Fruit fly (Drosophila melanogaster) whole organism, adult: ENCODE measurements around the gene Dnaaf5.

Experiments used
- CG11617 ChIP-seq: fragments of 200-800 bp; sonication (Bioruptor generic); optimal IDR thresholded peaks from 2 replicates; lab custom pipeline; 2017; ENCODE audit warnings: mild to moderate bottlenecking, missing biosample characterization, missing genetic modification reagents, missing genetic modification characterization
- CG12768 ChIP-seq: fragments of 200-800 bp; sonication (Bioruptor generic); optimal IDR thresholded peaks from 2 replicates; lab custom pipeline; 2017; ENCODE audit warnings: missing biosample characterization, missing genetic modification characterization, mild to moderate bottlenecking, moderate library complexity, missing genetic modification reagents
- CG14711 ChIP-seq: fragments of 200-800 bp; sonication (Bioruptor generic); optimal IDR thresholded peaks from 2 replicates; lab custom pipeline; 2018; ENCODE audit warnings: missing biosample characterization, mild to moderate bottlenecking, missing genetic modification characterization, moderate library complexity
- CG1620 ChIP-seq: fragments of 200-800 bp; sonication (Bioruptor generic); optimal IDR thresholded peaks from 2 replicates; lab custom pipeline; 2016; ENCODE audit warnings: missing biosample characterization, missing genetic modification characterization
- CG33017 ChIP-seq: fragments of 200-800 bp; sonication (Bioruptor generic); optimal IDR thresholded peaks from 2 replicates; lab custom pipeline; 2018; ENCODE audit warnings: missing biosample characterization, mild to moderate bottlenecking, missing genetic modification characterization, moderate library complexity
- CG5204 ChIP-seq: fragments of 200-800 bp; sonication (Bioruptor generic); optimal IDR thresholded peaks from 2 replicates; lab custom pipeline; 2016; ENCODE audit warnings: missing biosample characterization, missing genetic modification characterization
- CG7045 ChIP-seq: fragments of 200-800 bp; sonication (Bioruptor generic); optimal IDR thresholded peaks from 2 replicates; lab custom pipeline; 2017; ENCODE audit warnings: missing biosample characterization, mild to moderate bottlenecking, missing genetic modification characterization
- CG7101 ChIP-seq: fragments of 200-800 bp; sonication (Bioruptor generic); optimal IDR thresholded peaks from 2 replicates; lab custom pipeline; 2018; ENCODE audit warnings: missing biosample characterization, mild to moderate bottlenecking, missing genetic modification characterization, moderate library complexity
- Clk ChIP-seq: fragments of 200-800 bp; sonication (Bioruptor generic); optimal IDR thresholded peaks from 2 replicates; lab custom pipeline; 2017; ENCODE audit warnings: missing biosample characterization, missing genetic modification characterization
- Crg-1 ChIP-seq: fragments of 200-800 bp; sonication (Bioruptor generic); optimal IDR thresholded peaks from 2 replicates; lab custom pipeline; 2016; ENCODE audit warnings: missing biosample characterization, missing genetic modification characterization
- Hr96 ChIP-seq: fragments of 200-800 bp; sonication (Bioruptor generic); optimal IDR thresholded peaks from 2 replicates; lab custom pipeline; 2016; ENCODE audit warnings: missing biosample characterization, missing genetic modification characterization
- Mnt ChIP-seq: fragments of 200-800 bp; sonication (Bioruptor generic); optimal IDR thresholded peaks from 2 replicates; lab custom pipeline; 2016; ENCODE audit warnings: missing biosample characterization, mild to moderate bottlenecking, missing genetic modification characterization
- bab1 ChIP-seq: fragments of 200-800 bp; sonication (Bioruptor generic); optimal IDR thresholded peaks from 3 replicates; lab custom pipeline; 2019; ENCODE audit warnings: missing biosample characterization, mild to moderate bottlenecking, missing genetic modification characterization, moderate library complexity
- cic ChIP-seq: fragments of 200-800 bp; sonication (Bioruptor generic); optimal IDR thresholded peaks from 2 replicates; lab custom pipeline; 2017; ENCODE audit warnings: missing biosample characterization, mild to moderate bottlenecking, missing genetic modification characterization, moderate library complexity
- cnc ChIP-seq, 2 experiments: fragments of >200 bp; optimal IDR thresholded peaks; 2 replicates each; lab custom pipeline; 2017
- kay ChIP-seq: fragments of 200-800 bp; sonication (Bioruptor generic); peaks from one replicate; lab custom pipeline; 2016; ENCODE audit warnings: missing biosample characterization, missing genetic modification characterization, borderline replicate concordance
- ovo ChIP-seq: fragments of 200-800 bp; sonication (Bioruptor generic); optimal IDR thresholded peaks from 2 replicates; lab custom pipeline; 2016; ENCODE audit warnings: missing biosample characterization, missing genetic modification characterization
- pad ChIP-seq: fragments of 200-800 bp; sonication (Bioruptor generic); optimal IDR thresholded peaks from 3 replicates; lab custom pipeline; 2017; ENCODE audit warnings: missing biosample characterization, missing genetic modification characterization, mild to moderate bottlenecking, moderate library complexity, missing genetic modification reagents
- tj ChIP-seq: fragments of 200-800 bp; sonication (Bioruptor generic); optimal IDR thresholded peaks from 3 replicates; lab custom pipeline; 2017; ENCODE audit warnings: missing biosample characterization, mild to moderate bottlenecking, missing genetic modification characterization, moderate library complexity
- toe ChIP-seq: fragments of 200-800 bp; sonication (Bioruptor generic); optimal IDR thresholded peaks from 2 replicates; lab custom pipeline; 2016; ENCODE audit warnings: missing biosample characterization, missing genetic modification characterization

Gene Dnaaf5

DNA sequence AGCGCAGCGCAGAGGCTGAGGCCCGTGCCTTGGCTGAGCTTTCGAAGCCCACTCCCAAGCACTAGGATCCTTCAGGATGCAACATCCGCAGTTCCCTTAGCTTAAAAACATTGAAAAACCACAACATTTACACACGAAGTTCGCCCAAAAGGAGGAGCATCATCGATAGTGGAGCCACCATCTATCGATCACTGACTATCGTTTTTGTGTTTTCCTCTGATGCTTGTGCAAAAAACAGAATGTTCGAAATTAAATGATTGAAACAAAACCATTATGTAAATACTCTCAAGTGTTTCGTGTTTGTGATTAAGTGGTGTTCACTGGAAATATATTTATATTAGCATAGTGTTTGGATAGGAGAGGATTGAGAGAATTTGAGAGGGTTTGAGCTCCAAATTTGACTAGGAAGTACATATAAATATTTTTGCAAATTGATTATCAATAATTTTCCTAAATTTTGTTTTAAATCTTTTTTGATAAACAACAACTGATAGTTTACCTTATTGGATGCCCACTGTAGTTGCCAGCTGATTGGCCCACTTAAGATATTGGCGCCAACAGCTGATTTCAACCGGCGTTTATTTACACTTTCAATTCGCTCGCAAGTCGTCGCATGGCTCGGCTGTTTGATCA, 34.0 kb downstream of the Dnaaf5 start, which contains the start of gene spn-B:
spn-B (plus strand) TSS at position 580 of the 633 bp plus-strand sequence.
- TF ChIP-seq bab1 (GFP tag; lab: Kevin White, UChicago) (peak; percentile 77), Hr96 (peak; percentile 69), kay (GFP tag; lab: Kevin White, UChicago) (peak; percentile 32), CG1620 (peak; percentile 40), ovo (GFP tag; lab: Kevin White, UChicago) (no peak), cnc (optimal IDR thresholded peaks at IDR 0.05; lab: Kevin White, UChicago) (no peak), toe (GFP tag; lab: Kevin White, UChicago) (peak; percentile 64), CG7101 (tag; lab: Kevin White, UChicago) (peak; percentile 74), CG7045 (peak; percentile 55), pad (GFP tag; lab: Kevin White, UChicago) (peak; percentile 56), CG33017 (peak; percentile 53), Crg-1 (peak; percentile 31), CG11617 (GFP tag; lab: Kevin White, UChicago) (peak; percentile 81), Mnt (GFP tag; lab: Kevin White, UChicago) (peak; percentile 57), CG5204 (peak; percentile 63), CG14711 (tag; lab: Kevin White, UChicago) (peak; percentile 52), tj (GFP tag; lab: Kevin White, UChicago) (peak; percentile 47), Clk (GFP tag; lab: Kevin White, UChicago) (no peak), CG12768 (GFP tag; lab: Kevin White, UChicago) (peak; percentile 70), cic (GFP tag; lab: Kevin White, UChicago) (peak; percentile 66)

DNA sequence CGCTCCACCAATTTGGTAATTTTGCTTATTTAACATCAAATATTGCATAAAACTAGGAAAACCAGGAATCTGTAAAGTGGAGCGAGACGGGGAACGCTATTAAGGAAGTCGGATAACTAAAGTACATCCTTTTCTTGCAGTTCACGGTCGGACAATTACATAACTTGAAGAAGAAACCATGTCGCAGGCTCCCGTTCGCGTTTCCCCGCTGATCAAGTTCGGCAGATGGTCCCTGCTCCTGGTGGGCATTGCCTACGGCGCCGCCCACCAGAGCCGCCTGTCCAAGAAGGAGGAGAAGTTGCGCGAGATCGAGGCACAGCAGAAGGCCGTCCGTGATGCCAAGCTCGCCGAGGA, 34.5 kb downstream of the Dnaaf5 start:
- TF ChIP-seq CG7045 (no peak), cnc (optimal IDR thresholded peaks at IDR 0.05; lab: Kevin White, UChicago) (no peak), Crg-1 (no peak), Mnt (GFP tag; lab: Kevin White, UChicago) (no peak), CG14711 (tag; lab: Kevin White, UChicago) (no peak), CG7101 (tag; lab: Kevin White, UChicago) (no peak), CG11617 (GFP tag; lab: Kevin White, UChicago) (no peak), cic (GFP tag; lab: Kevin White, UChicago) (no peak), bab1 (GFP tag; lab: Kevin White, UChicago) (no peak), pad (GFP tag; lab: Kevin White, UChicago) (no peak), CG12768 (GFP tag; lab: Kevin White, UChicago) (no peak), ovo (GFP tag; lab: Kevin White, UChicago) (no peak), toe (GFP tag; lab: Kevin White, UChicago) (no peak), CG33017 (no peak), CG5204 (no peak), tj (GFP tag; lab: Kevin White, UChicago) (no peak)

DNA sequence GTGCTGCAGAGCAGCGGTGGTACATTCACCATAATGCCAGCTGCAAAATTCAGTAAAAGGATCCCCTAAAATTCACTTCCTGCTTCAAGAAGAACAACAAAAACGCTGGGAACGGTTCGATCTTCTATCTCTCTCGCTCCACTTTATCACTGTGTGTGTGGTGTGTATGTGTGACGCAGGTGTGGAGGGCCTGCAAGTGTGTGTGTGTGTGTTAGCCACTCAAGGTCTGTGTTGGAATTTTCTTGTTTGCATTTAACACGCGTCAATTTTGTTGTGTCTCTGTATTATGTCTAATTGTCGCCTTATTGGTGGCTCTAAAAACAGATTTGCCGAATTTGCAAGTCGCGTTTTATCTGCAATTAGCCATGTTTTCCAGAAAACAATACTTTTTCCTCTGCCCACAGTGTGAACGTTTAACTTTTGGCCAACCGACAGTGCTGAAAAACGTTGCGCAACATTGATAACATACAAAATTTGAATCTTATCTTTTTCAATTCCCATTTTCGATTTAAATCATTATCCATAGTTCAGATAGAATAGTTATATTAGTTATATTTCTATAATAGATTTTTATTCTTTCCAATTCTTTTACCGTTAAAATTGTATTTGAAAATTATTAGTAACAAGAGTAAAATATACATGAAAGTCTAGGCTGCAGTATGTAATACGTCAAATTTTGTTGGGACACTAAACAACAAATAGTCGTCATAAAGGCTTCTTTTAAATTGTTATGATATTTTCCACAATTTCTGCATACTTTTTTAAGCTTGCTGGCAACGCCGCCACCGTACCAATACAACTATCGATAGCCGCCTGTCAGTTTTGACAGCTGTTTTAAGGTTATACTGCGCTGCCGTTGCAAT, 35.1 kb downstream of the Dnaaf5 start, which contains the start of the genes Afti and ATPsynE:
Afti (minus strand) TSS at position 440 of the 863 bp plus-strand sequence.
ATPsynE (plus strand) TSS at position 698 of the 863 bp plus-strand sequence.
- TF ChIP-seq toe (GFP tag; lab: Kevin White, UChicago) (no peak), Clk (GFP tag; lab: Kevin White, UChicago) (peak; percentile 79), pad (GFP tag; lab: Kevin White, UChicago) (peak; percentile 44), Mnt (GFP tag; lab: Kevin White, UChicago) (peak; percentile 44), CG11617 (GFP tag; lab: Kevin White, UChicago) (peak; percentile 75), Hr96 (no peak), CG1620 (peak; percentile 77), tj (GFP tag; lab: Kevin White, UChicago) (peak; percentile 62), kay (GFP tag; lab: Kevin White, UChicago) (no peak), bab1 (GFP tag; lab: Kevin White, UChicago) (no peak), CG7045 (peak; percentile 77), CG14711 (tag; lab: Kevin White, UChicago) (peak; percentile 30), CG5204 (no peak), ovo (GFP tag; lab: Kevin White, UChicago) (peak; percentile 84), cnc (optimal IDR thresholded peaks at IDR 0.05; lab: Kevin White, UChicago) (no peak), CG7101 (tag; lab: Kevin White, UChicago) (peak; percentile 66), CG12768 (GFP tag; lab: Kevin White, UChicago) (peak; percentile 77), CG33017 (peak; percentile 56), cic (GFP tag; lab: Kevin White, UChicago) (no peak), Crg-1 (peak; percentile 41)

DNA sequence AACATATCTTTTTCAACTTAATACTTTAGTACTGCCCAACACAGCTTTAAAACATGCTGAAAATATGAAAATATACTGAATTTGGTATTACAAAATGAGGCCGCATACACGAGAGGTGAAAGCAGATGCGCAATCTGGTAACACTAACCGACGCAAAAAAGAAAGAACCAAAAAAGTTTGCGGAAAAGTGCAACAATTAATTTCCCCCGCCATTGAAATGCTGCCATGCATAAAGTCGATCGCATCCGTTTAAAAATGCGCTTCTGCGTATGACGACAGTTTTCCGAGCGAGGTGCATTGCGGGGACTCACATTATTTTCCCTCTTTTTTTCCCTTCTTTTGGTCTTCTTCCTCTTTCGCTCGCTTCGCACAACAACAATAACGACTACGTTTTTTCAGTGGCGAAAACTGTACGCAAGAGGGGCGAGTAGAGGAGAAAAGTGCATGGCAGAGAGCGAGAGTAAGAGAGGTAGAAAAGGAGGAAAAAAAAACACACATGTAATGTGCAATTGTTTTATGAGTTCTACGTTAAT, 45.6 kb downstream of the Dnaaf5 start, which contains the start of gene Set8:
Set8 (plus strand) TSS at position 127 of the 533 bp plus-strand sequence.
- TF ChIP-seq Clk (GFP tag; lab: Kevin White, UChicago) (no peak), tj (GFP tag; lab: Kevin White, UChicago) (peak; percentile 34), bab1 (GFP tag; lab: Kevin White, UChicago) (peak; percentile 56), CG14711 (tag; lab: Kevin White, UChicago) (peak; percentile 33), Mnt (GFP tag; lab: Kevin White, UChicago) (peak; percentile 86), CG7045 (no peak), Crg-1 (peak; percentile 36), CG11617 (GFP tag; lab: Kevin White, UChicago) (peak; percentile 56), CG12768 (GFP tag; lab: Kevin White, UChicago) (peak; percentile 70), cnc (optimal IDR thresholded peaks at IDR 0.05; lab: Kevin White, UChicago) (no peak), CG7101 (tag; lab: Kevin White, UChicago) (no peak), CG33017 (peak; percentile 56), pad (GFP tag; lab: Kevin White, UChicago) (peak; percentile 67), CG5204 (no peak), kay (GFP tag; lab: Kevin White, UChicago) (no peak), Hr96 (no peak), ovo (GFP tag; lab: Kevin White, UChicago) (no peak), cic (GFP tag; lab: Kevin White, UChicago) (peak; percentile 74), CG1620 (no peak), toe (GFP tag; lab: Kevin White, UChicago) (no peak)
